Worm (Caenorhabditis elegans): ENCODE results near the gene pqn-35.

The pqn-35 gene

DNA sequence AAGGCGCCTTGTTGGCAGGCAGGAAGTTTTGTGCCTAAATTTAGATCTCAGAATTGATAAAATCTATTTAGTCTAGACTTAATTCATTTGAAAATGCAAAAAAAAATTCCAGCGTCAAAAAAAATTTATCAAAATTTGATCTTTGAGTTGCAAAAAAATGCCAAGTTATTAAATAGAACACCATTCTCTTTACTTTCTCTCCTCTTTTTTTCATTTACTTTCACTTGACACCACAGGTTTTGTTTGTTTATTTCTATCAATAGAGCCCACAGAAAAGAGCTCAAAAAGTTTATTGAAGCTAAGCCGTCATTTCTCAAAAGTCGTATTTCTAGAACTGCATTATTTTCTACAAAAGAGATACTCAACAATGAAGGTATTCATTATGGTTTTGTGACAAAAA lies at the start of gene pqn-35:
Gene pqn-35 (plus strand): TSS at position 301 of the 400 bp plus-strand sequence.
- TF ChIP-seq nhr-25 (tag; optimal IDR thresholded peaks at IDR 0.05): no peak
- peak; percentile 43 for TF ChIP-seq pha-4 (tag; optimal IDR thresholded peaks at IDR 0.05)
- no peak for TF ChIP-seq nhr-28 (tag; optimal IDR thresholded peaks at IDR 0.05)

DNA sequence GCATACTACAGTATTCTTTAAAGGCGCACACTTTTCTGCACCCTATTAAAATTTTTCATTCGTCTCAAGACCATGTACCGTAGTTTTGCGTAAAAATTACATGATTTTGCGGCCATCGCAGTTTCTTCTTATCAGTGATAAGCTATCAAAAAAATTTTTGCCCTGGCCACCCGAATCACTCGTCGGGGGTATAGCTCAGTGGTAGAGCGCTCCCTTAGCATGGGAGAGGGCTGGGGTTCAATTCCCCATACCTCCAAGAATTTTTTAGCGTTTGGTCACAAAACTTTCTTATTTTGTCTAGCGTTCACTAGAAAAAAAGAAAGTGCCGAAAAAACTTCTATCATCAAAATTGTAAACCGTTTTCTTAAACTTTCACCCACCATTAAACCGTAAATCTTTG lies 47.6 kb upstream of the pqn-35 start:
- TF ChIP-seq daf-12 (tag; optimal IDR thresholded peaks at IDR 0.05) (no peak), elt-2 (tag; optimal IDR thresholded peaks at IDR 0.05) (peak; percentile 58), pqm-1 (tag; optimal IDR thresholded peaks at IDR 0.05) (no peak), R02D3.7 (tag; optimal IDR thresholded peaks at IDR 0.05) (no peak), lsy-12 (tag; optimal IDR thresholded peaks at IDR 0.05) (peak; percentile 24)

ce11 chrII:4566237-4566636 lies 46.6 kb upstream of the pqn-35 start:
- no peak for TF ChIP-seq sea-2 (GFP tag; optimal IDR thresholded peaks at IDR 0.05)
- TF ChIP-seq skn-1 (tag; optimal IDR thresholded peaks at IDR 0.05): no peak
- no peak for TF ChIP-seq lsy-12 (tag; optimal IDR thresholded peaks at IDR 0.05)
- TF ChIP-seq elt-3 (tag; optimal IDR thresholded peaks at IDR 0.05): no peak
- TF ChIP-seq ama-1 (optimal IDR thresholded peaks at IDR 0.05): no peak
- no peak for TF ChIP-seq mdl-1 (tag; optimal IDR thresholded peaks at IDR 0.05)
- TF ChIP-seq lin-15B (tag; optimal IDR thresholded peaks at IDR 0.05): no peak
- no peak for TF ChIP-seq nhr-12 (tag; optimal IDR thresholded peaks at IDR 0.05)
- TF ChIP-seq egl-27 (tag; optimal IDR thresholded peaks at IDR 0.05): no peak
- TF ChIP-seq fkh-2 (tag; optimal IDR thresholded peaks at IDR 0.05): no peak

ce11 chrII:4571112-4571511 lies 41.7 kb upstream of the pqn-35 start:
- TF ChIP-seq ZK546.5 (tag; optimal IDR thresholded peaks at IDR 0.05) (no peak), nfya-1 (tag; optimal IDR thresholded peaks at IDR 0.05; ENCODE audit: insufficient read depth) (peak; percentile 8), lin-39 (tag; optimal IDR thresholded peaks at IDR 0.05) (peak; percentile 18), jun-1 (tag; optimal IDR thresholded peaks at IDR 0.05) (no peak), hmg-11 (tag; optimal IDR thresholded peaks at IDR 0.05) (peak; percentile 60)

DNA sequence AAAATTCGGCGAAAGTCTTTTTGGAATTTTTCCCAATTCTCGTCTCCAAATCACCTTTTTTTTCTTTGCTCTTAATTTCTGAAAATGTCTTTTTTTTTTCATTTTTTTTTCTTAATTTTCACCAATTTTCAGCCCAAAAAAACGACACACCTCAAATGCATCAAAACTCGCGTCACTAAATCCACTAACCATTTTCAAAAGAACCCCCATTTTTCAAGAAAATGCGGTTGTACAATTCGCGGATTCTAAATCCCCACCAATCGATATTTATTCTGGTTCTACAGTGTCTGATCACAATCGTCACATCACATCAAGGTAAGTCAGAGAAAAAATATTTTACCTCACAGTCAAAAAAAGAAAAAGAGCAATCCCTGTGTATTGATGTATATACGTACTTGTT lies 40.9 kb upstream of the pqn-35 start, which contains the start of gene vab-1:
Gene vab-1 (plus strand): TSS at position 133 of the 400 bp plus-strand sequence.
- no peak for TF ChIP-seq mdl-1 (tag; optimal IDR thresholded peaks at IDR 0.05)
- TF ChIP-seq nhr-67 (tag; optimal IDR thresholded peaks at IDR 0.05): no peak
- TF ChIP-seq nhr-28 (tag; optimal IDR thresholded peaks at IDR 0.05): no peak
- no peak for TF ChIP-seq lin-15B (tag; optimal IDR thresholded peaks at IDR 0.05)
- TF ChIP-seq fkh-10 (GFP tag; optimal IDR thresholded peaks at IDR 0.05): no peak
- TF ChIP-seq jun-1 (tag; optimal IDR thresholded peaks at IDR 0.05): no peak

DNA sequence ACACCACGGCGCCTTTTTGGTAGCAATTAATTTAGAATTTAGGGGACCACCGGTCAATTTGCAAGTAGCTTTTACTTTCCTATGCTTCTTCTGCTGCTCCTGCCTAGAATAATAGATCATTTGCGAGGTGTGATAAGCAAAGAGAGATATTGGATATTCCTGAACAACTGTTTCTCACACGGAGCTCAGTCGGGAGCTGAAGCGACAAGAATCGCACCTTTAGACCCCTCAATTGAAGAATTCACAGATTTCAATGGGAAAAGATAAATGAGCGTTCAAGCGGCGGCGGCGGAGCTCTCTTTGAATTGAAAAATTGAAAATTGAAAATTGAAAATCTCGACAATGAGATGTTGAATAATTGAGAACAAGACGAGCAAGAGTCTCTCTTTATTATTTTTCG lies 40.2 kb upstream of the pqn-35 start:
- TF ChIP-seq fkh-2 (tag; optimal IDR thresholded peaks at IDR 0.05) (no peak), ZK546.5 (tag; optimal IDR thresholded peaks at IDR 0.05) (no peak), lin-39 (tag; optimal IDR thresholded peaks at IDR 0.05) (no peak), nhr-237 (tag; optimal IDR thresholded peaks at IDR 0.05) (no peak), nhr-77 (tag; optimal IDR thresholded peaks at IDR 0.05) (no peak), hmg-11 (tag; optimal IDR thresholded peaks at IDR 0.05) (no peak), nhr-43 (tag; optimal IDR thresholded peaks at IDR 0.05; ENCODE audit: poor library complexity, severe bottlenecking) (no peak), daf-12 (tag; optimal IDR thresholded peaks at IDR 0.05) (no peak), R02D3.7 (tag; optimal IDR thresholded peaks at IDR 0.05) (no peak), fkh-10 (GFP tag; optimal IDR thresholded peaks at IDR 0.05) (no peak), nhr-28 (tag; optimal IDR thresholded peaks at IDR 0.05) (no peak), pha-4 (tag; optimal IDR thresholded peaks at IDR 0.05) (no peak), elt-1 (tag; optimal IDR thresholded peaks at IDR 0.05) (no peak), elt-3 (tag; optimal IDR thresholded peaks at IDR 0.05) (no peak), nhr-23 (tag; optimal IDR thresholded peaks at IDR 0.05) (no peak), lsy-12 (tag; optimal IDR thresholded peaks at IDR 0.05) (no peak), ceh-16 (tag; optimal IDR thresholded peaks at IDR 0.05) (no peak), nhr-76 (tag; optimal IDR thresholded peaks at IDR 0.05) (no peak), ceh-9 (tag; optimal IDR thresholded peaks at IDR 0.05) (no peak)

All from whole organism, L3 larva.